Worm (Caenorhabditis elegans): Measurements from ENCODE around the gene maa-1.

- TF ChIP-seq ceh-22 (tag; optimal IDR thresholded peaks at IDR 0.05) (no peak), fkh-10 (GFP tag; optimal IDR thresholded peaks at IDR 0.05) (no peak)
Observed at ce11 chrIII:11847014-11847413, 24.7 kb upstream of the maa-1 start.

Measured in whole organism, late embryonic.